Fruit fly (Drosophila melanogaster) whole organism, adult: ENCODE data around the gene CG46281.
A peak's percentile ranks its signal among the peaks of the same experiment; 100 is the strongest.

ENCODE experiments used
- CG11617 ChIP-seq: fragments of 200-800 bp; sonication (Bioruptor generic); optimal IDR thresholded peaks from 2 replicates; lab custom pipeline; 2017; ENCODE audit warnings: mild to moderate bottlenecking, missing biosample characterization, missing genetic modification reagents, missing genetic modification characterization
- CG12768 ChIP-seq: fragments of 200-800 bp; sonication (Bioruptor generic); optimal IDR thresholded peaks from 2 replicates; lab custom pipeline; 2017; ENCODE audit warnings: missing biosample characterization, missing genetic modification characterization, mild to moderate bottlenecking, moderate library complexity, missing genetic modification reagents
- CG14711 ChIP-seq: fragments of 200-800 bp; sonication (Bioruptor generic); optimal IDR thresholded peaks from 2 replicates; lab custom pipeline; 2018; ENCODE audit warnings: missing biosample characterization, mild to moderate bottlenecking, missing genetic modification characterization, moderate library complexity
- CG1620 ChIP-seq: fragments of 200-800 bp; sonication (Bioruptor generic); optimal IDR thresholded peaks from 2 replicates; lab custom pipeline; 2016; ENCODE audit warnings: missing biosample characterization, missing genetic modification characterization
- CG33017 ChIP-seq: fragments of 200-800 bp; sonication (Bioruptor generic); optimal IDR thresholded peaks from 2 replicates; lab custom pipeline; 2018; ENCODE audit warnings: missing biosample characterization, mild to moderate bottlenecking, missing genetic modification characterization, moderate library complexity
- CG5204 ChIP-seq: fragments of 200-800 bp; sonication (Bioruptor generic); optimal IDR thresholded peaks from 2 replicates; lab custom pipeline; 2016; ENCODE audit warnings: missing biosample characterization, missing genetic modification characterization
- CG7045 ChIP-seq: fragments of 200-800 bp; sonication (Bioruptor generic); optimal IDR thresholded peaks from 2 replicates; lab custom pipeline; 2017; ENCODE audit warnings: missing biosample characterization, mild to moderate bottlenecking, missing genetic modification characterization
- CG7101 ChIP-seq: fragments of 200-800 bp; sonication (Bioruptor generic); optimal IDR thresholded peaks from 2 replicates; lab custom pipeline; 2018; ENCODE audit warnings: missing biosample characterization, mild to moderate bottlenecking, missing genetic modification characterization, moderate library complexity
- Clk ChIP-seq: fragments of 200-800 bp; sonication (Bioruptor generic); optimal IDR thresholded peaks from 2 replicates; lab custom pipeline; 2017; ENCODE audit warnings: missing biosample characterization, missing genetic modification characterization
- Crg-1 ChIP-seq: fragments of 200-800 bp; sonication (Bioruptor generic); optimal IDR thresholded peaks from 2 replicates; lab custom pipeline; 2016; ENCODE audit warnings: missing biosample characterization, missing genetic modification characterization
- Hr96 ChIP-seq: fragments of 200-800 bp; sonication (Bioruptor generic); optimal IDR thresholded peaks from 2 replicates; lab custom pipeline; 2016; ENCODE audit warnings: missing biosample characterization, missing genetic modification characterization
- Mnt ChIP-seq: fragments of 200-800 bp; sonication (Bioruptor generic); optimal IDR thresholded peaks from 2 replicates; lab custom pipeline; 2016; ENCODE audit warnings: missing biosample characterization, mild to moderate bottlenecking, missing genetic modification characterization
- bab1 ChIP-seq: fragments of 200-800 bp; sonication (Bioruptor generic); optimal IDR thresholded peaks from 3 replicates; lab custom pipeline; 2019; ENCODE audit warnings: missing biosample characterization, mild to moderate bottlenecking, missing genetic modification characterization, moderate library complexity
- cic ChIP-seq: fragments of 200-800 bp; sonication (Bioruptor generic); optimal IDR thresholded peaks from 2 replicates; lab custom pipeline; 2017; ENCODE audit warnings: missing biosample characterization, mild to moderate bottlenecking, missing genetic modification characterization, moderate library complexity
- cnc ChIP-seq, 2 experiments: fragments of >200 bp; optimal IDR thresholded peaks; 2 replicates each; lab custom pipeline; 2017
- kay ChIP-seq: fragments of 200-800 bp; sonication (Bioruptor generic); peaks from one replicate; lab custom pipeline; 2016; ENCODE audit warnings: missing biosample characterization, missing genetic modification characterization, borderline replicate concordance
- ovo ChIP-seq: fragments of 200-800 bp; sonication (Bioruptor generic); optimal IDR thresholded peaks from 2 replicates; lab custom pipeline; 2016; ENCODE audit warnings: missing biosample characterization, missing genetic modification characterization
- pad ChIP-seq: fragments of 200-800 bp; sonication (Bioruptor generic); optimal IDR thresholded peaks from 3 replicates; lab custom pipeline; 2017; ENCODE audit warnings: missing biosample characterization, missing genetic modification characterization, mild to moderate bottlenecking, moderate library complexity, missing genetic modification reagents
- tj ChIP-seq: fragments of 200-800 bp; sonication (Bioruptor generic); optimal IDR thresholded peaks from 3 replicates; lab custom pipeline; 2017; ENCODE audit warnings: missing biosample characterization, mild to moderate bottlenecking, missing genetic modification characterization, moderate library complexity
- toe ChIP-seq: fragments of 200-800 bp; sonication (Bioruptor generic); optimal IDR thresholded peaks from 2 replicates; lab custom pipeline; 2016; ENCODE audit warnings: missing biosample characterization, missing genetic modification characterization

CG46281 gene

dm6 chr3R:13057121-13057805 is 27.2 kb upstream of the CG46281 start, which contains the start of gene sim:
Gene sim, plus strand, starts transcription at chr3R:13057755.
- TF ChIP-seq CG12768 (no peak), bab1 (no peak), CG1620 (GFP tag; lab: Kevin White, UChicago) (no peak), cic (no peak), CG33017 (tag; lab: Kevin White, UChicago) (no peak), CG11617 (GFP tag; lab: Kevin White, UChicago) (no peak), Hr96 (GFP tag; lab: Kevin White, UChicago) (no peak), tj (no peak), CG5204 (no peak), Crg-1 (GFP tag; lab: Kevin White, UChicago) (no peak), ovo (GFP tag; lab: Kevin White, UChicago) (no peak), toe (GFP tag; lab: Kevin White, UChicago) (no peak), kay (GFP tag; lab: Kevin White, UChicago) (no peak), CG14711 (tag; lab: Kevin White, UChicago) (no peak), cnc (optimal IDR thresholded peaks at IDR 0.05; lab: Kevin White, UChicago) (no peak), CG7045 (GFP tag; lab: Kevin White, UChicago) (no peak)

- TF ChIP-seq Hr96 (GFP tag; lab: Kevin White, UChicago) (no peak), Clk (GFP tag; lab: Kevin White, UChicago) (no peak), toe (GFP tag; lab: Kevin White, UChicago) (no peak), tj (no peak), Mnt (GFP tag; lab: Kevin White, UChicago) (no peak), CG1620 (GFP tag; lab: Kevin White, UChicago) (no peak), CG5204 (no peak), cnc (optimal IDR thresholded peaks at IDR 0.05; lab: Kevin White, UChicago) (no peak), cic (no peak), bab1 (no peak), CG33017 (tag; lab: Kevin White, UChicago) (no peak), pad (no peak)
These were observed 26.4 kb upstream of the CG46281 start for dm6 chr3R:13056553-13056952.

DNA sequence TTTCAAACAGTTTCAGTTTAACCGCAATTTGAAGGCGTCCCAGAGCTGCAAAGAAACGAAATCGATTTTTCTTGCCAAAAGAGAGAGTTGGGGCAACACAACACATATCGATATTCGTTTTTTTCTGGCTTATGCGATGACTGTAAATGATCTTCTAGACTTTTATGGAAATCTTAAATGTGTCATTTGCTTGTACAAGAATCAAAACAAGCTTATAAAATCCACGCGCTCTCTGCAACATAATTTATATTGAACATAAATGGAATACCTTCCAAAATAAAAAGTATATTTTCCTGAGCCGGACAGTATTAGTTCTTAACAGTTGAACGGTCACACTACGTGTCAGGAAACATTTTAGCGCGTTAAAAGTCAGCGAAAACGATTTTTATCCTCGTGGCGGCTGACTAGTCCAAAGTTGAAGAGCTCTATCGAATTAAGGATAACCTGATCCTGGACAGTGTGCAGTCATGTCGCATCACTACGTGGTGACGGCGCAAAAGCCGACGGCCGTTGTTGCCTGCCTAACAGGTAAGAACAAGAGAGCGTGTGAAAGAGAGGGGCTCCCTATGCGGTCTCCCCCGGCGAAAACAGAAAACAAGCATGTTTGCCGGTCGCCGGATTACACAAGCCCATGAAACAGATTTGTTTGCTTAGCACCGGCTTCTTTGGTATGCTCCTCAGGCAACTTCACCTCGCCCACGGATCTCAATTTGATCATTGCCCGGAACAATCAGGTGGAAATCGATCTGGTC is 22.0 kb upstream of the CG46281 start, which contains the start of gene pic:
Gene pic (plus strand): TSS at position 304 of the 752 bp plus-strand sequence.
- TF ChIP-seq pad (peak; percentile 2), kay (GFP tag; lab: Kevin White, UChicago) (no peak), CG12768 (no peak), CG5204 (no peak), CG33017 (tag; lab: Kevin White, UChicago) (no peak), Crg-1 (GFP tag; lab: Kevin White, UChicago) (peak; percentile 28), cic (no peak), ovo (GFP tag; lab: Kevin White, UChicago) (no peak), CG7101 (tag; lab: Kevin White, UChicago) (no peak), Clk (GFP tag; lab: Kevin White, UChicago) (no peak), Hr96 (GFP tag; lab: Kevin White, UChicago) (no peak), bab1 (peak; percentile 78), cnc (optimal IDR thresholded peaks at IDR 0.05; lab: Kevin White, UChicago) (no peak), tj (peak; percentile 1), CG11617 (GFP tag; lab: Kevin White, UChicago) (no peak), CG14711 (tag; lab: Kevin White, UChicago) (peak; percentile 34), Mnt (GFP tag; lab: Kevin White, UChicago) (peak; percentile 11), CG1620 (GFP tag; lab: Kevin White, UChicago) (no peak), toe (GFP tag; lab: Kevin White, UChicago) (no peak), CG7045 (GFP tag; lab: Kevin White, UChicago) (no peak)

- no peak for TF ChIP-seq CG11617 (GFP tag; lab: Kevin White, UChicago)
- peak; percentile 29 for TF ChIP-seq CG7101 (tag; lab: Kevin White, UChicago)
- peak; percentile 16 for TF ChIP-seq CG1620 (GFP tag; lab: Kevin White, UChicago)
- peak; percentile 12 for TF ChIP-seq CG14711 (tag; lab: Kevin White, UChicago)
- TF ChIP-seq CG12768: peak; percentile 10
- peak; percentile 80 for TF ChIP-seq Mnt (GFP tag; lab: Kevin White, UChicago)
- TF ChIP-seq kay (GFP tag; lab: Kevin White, UChicago): no peak
- TF ChIP-seq CG7045 (GFP tag; lab: Kevin White, UChicago): peak; percentile 3
- TF ChIP-seq cic: peak; percentile 52
- peak; percentile 37 for TF ChIP-seq ovo (GFP tag; lab: Kevin White, UChicago)
- TF ChIP-seq bab1: peak; percentile 93
- TF ChIP-seq tj: no peak
- TF ChIP-seq CG5204: no peak
- no peak for TF ChIP-seq pad
- TF ChIP-seq toe (GFP tag; lab: Kevin White, UChicago): no peak
- no peak for TF ChIP-seq cnc (optimal IDR thresholded peaks at IDR 0.05; lab: Kevin White, UChicago)
- TF ChIP-seq CG33017 (tag; lab: Kevin White, UChicago): peak; percentile 33
- no peak for TF ChIP-seq Crg-1 (GFP tag; lab: Kevin White, UChicago)
These were observed 21.2 kb upstream of the CG46281 start, which contains the start of gene CG7966 for dm6 chr3R:13051298-13051723. Gene CG7966, minus strand, starts transcription at chr3R:13051453.

DNA sequence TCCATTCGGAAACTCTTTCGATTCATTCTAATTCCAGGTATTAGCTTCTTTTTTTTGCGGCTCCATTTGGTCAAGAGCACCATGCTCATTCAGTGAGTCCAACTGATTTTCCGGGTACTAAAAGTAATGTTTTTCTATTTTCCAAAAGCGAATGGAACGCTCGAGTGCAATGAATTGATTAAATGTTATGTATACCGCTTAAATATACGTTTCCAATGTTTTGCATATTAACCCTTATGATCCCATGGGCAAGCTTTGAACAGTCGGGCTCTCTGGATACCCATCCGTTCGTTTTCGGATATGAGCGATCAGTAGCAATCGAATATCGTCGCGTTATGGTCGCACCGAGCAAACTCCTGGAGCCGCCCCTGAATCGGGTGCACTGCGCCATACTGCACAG is 17.3 kb upstream of the CG46281 start, which contains the start of gene CG31157:
Gene CG31157 (plus strand): TSS at position 301 of the 400 bp plus-strand sequence.
- no peak for TF ChIP-seq CG11617 (GFP tag; lab: Kevin White, UChicago)
- TF ChIP-seq Mnt (GFP tag; lab: Kevin White, UChicago): no peak
- TF ChIP-seq CG33017 (tag; lab: Kevin White, UChicago): no peak
- no peak for TF ChIP-seq cnc (optimal IDR thresholded peaks at IDR 0.05; lab: Kevin White, UChicago)
- TF ChIP-seq CG7045 (GFP tag; lab: Kevin White, UChicago): no peak
- TF ChIP-seq toe (GFP tag; lab: Kevin White, UChicago): no peak
- no peak for TF ChIP-seq bab1
- TF ChIP-seq cic: no peak
- no peak for TF ChIP-seq Clk (GFP tag; lab: Kevin White, UChicago)
